Worm (Caenorhabditis elegans) whole organism, L3 larva: ENCODE results near the gene K02D10.2.

Experiments used
- aly-2 ChIP-seq: fragments of 150-350 bp; optimal IDR thresholded peaks from 2 replicates; lab custom pipeline; 2014; ENCODE audit warnings: missing biosample characterization, missing genetic modification characterization
- nfya-1 ChIP-seq: sonication (generic microtip); optimal IDR thresholded peaks from 2 replicates; lab custom pipeline; 2017; ENCODE audit warnings: missing genetic modification characterization, mild to moderate bottlenecking, missing compliant biosample characterization, antibody characterized with exemption, moderate library complexity; ENCODE audit not compliant: insufficient read depth
- nhr-11 ChIP-seq: fragments of 150-350 bp; optimal IDR thresholded peaks from 2 replicates; lab custom pipeline; 2014; ENCODE audit warnings: missing biosample characterization, missing genetic modification characterization
- snpc-4 ChIP-seq: fragments of 150-350 bp; optimal IDR thresholded peaks from 2 replicates; lab custom pipeline; 2014; ENCODE audit warnings: missing biosample characterization, missing genetic modification characterization
- ztf-4 ChIP-seq: fragments of 150-350 bp; optimal IDR thresholded peaks from 2 replicates; lab custom pipeline; 2014; ENCODE audit warnings: missing biosample characterization, missing genetic modification characterization

DNA sequence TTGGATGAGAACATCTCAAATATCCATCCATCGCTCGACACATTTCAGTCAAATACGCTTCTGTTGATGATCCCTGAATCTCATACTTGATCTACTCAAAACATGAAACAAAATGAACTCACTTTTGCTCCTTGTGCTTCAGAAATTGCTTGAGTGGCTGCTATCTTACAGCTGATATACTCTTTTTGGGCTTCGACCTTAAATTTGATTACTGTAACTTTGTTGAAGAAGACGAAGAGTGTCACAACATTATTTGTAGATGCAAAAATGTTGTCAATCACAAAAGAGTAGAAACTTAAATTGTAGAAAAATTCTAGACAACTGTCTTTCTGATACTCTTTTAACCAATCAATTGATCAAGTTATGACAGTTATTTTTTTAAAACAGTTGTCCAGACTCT lies 28.5 kb downstream of the K02D10.2 start:
- TF ChIP-seq snpc-4 (tag; lab: Kevin White, UChicago) (no peak), ztf-4 (no peak), aly-2 (tag; lab: Kevin White, UChicago) (no peak), nhr-11 (tag; lab: Kevin White, UChicago) (no peak), nfya-1 (tag; lab: Kevin White, UChicago) (no peak)
